Worm (Caenorhabditis elegans) whole organism, L4 larva: ENCODE data around the gene cox-6A.

Source experiments
- nhr-237 ChIP-seq: sonication (generic microtip); optimal IDR thresholded peaks from 2 replicates; lab custom pipeline; 2017; ENCODE audit warnings: missing biosample characterization, missing genetic modification characterization
- pqm-1 ChIP-seq: sonication (generic microtip); optimal IDR thresholded peaks from 2 replicates; lab custom pipeline; 2017; ENCODE audit warnings: missing biosample characterization, missing genetic modification characterization
- zag-1 ChIP-seq: fragments of 150-350 bp; optimal IDR thresholded peaks from 2 replicates; lab custom pipeline; 2014; ENCODE audit warnings: missing biosample characterization, missing genetic modification characterization

- TF ChIP-seq zag-1 (tag; lab: Kevin White, UChicago) (no peak), nhr-237 (tag; lab: Kevin White, UChicago) (no peak), pqm-1 (no peak)
Measured at ce11 chrIII:5126988-5127387, 45.5 kb downstream of the cox-6A start.
